Worm (Caenorhabditis elegans) whole organism, L2 larva: Measurements from ENCODE around the gene str-207.

Source experiments
- C34F6.9 ChIP-seq: fragments of 150-350 bp; optimal IDR thresholded peaks from 2 replicates; lab custom pipeline; 2014; ENCODE audit warnings: missing biosample characterization, missing genetic modification characterization
- R02D3.7 ChIP-seq: fragments of 150-350 bp; optimal IDR thresholded peaks from 2 replicates; lab custom pipeline; 2014; ENCODE audit warnings: missing biosample characterization, missing genetic modification characterization
- ZK546.5 ChIP-seq: sonication (generic microtip); optimal IDR thresholded peaks from 2 replicates; lab custom pipeline; 2017; ENCODE audit warnings: missing biosample characterization, missing genetic modification characterization
- aly-2 ChIP-seq: fragments of 150-350 bp; optimal IDR thresholded peaks from 2 replicates; lab custom pipeline; 2014; ENCODE audit warnings: missing biosample characterization, missing genetic modification characterization
- ama-1 ChIP-seq: fragments of 150-350 bp; optimal IDR thresholded peaks from 2 replicates; lab custom pipeline; 2018; ENCODE audit warnings: inconsistent platforms
- blmp-1 ChIP-seq: sonication (generic microtip); optimal IDR thresholded peaks from 2 replicates; lab custom pipeline; 2017; ENCODE audit warnings: missing genetic modification characterization, mild to moderate bottlenecking, missing compliant biosample characterization, antibody characterized with exemption, moderate library complexity; ENCODE audit not compliant: insufficient read depth
- ceh-82 ChIP-seq: fragments of 150-350 bp; optimal IDR thresholded peaks from 2 replicates; lab custom pipeline; 2014; ENCODE audit warnings: missing biosample characterization, missing genetic modification characterization
- crh-2 ChIP-seq: sonication (generic microtip); optimal IDR thresholded peaks from 2 replicates; lab custom pipeline; 2017; ENCODE audit warnings: missing biosample characterization, missing genetic modification characterization
- egl-27 ChIP-seq: sonication (generic microtip); optimal IDR thresholded peaks from 3 replicates; lab custom pipeline; 2017; ENCODE audit warnings: missing biosample characterization, missing genetic modification reagents, missing genetic modification characterization
- elt-1 ChIP-seq: fragments of 150-350 bp; optimal IDR thresholded peaks from 2 replicates; lab custom pipeline; 2014; ENCODE audit warnings: missing biosample characterization, missing genetic modification characterization
- elt-3 ChIP-seq: sonication (generic microtip); optimal IDR thresholded peaks from 2 replicates; lab custom pipeline; 2017; ENCODE audit warnings: missing biosample characterization, missing genetic modification characterization
- fos-1 ChIP-seq: fragments of 150-350 bp; optimal IDR thresholded peaks from 2 replicates; lab custom pipeline; 2014; ENCODE audit warnings: missing biosample characterization, missing genetic modification characterization
- gmeb-1 ChIP-seq: fragments of 150-350 bp; optimal IDR thresholded peaks from 2 replicates; lab custom pipeline; 2014; ENCODE audit warnings: missing biosample characterization, missing genetic modification characterization
- lin-11 ChIP-seq: fragments of 150-350 bp; sonication (generic microtip); optimal IDR thresholded peaks from 2 replicates; lab custom pipeline; 2014; ENCODE audit warnings: missing biosample characterization, missing genetic modification characterization, inconsistent platforms, mixed read lengths
- lin-39 ChIP-seq: fragments of 150-350 bp; optimal IDR thresholded peaks from 2 replicates; lab custom pipeline; 2014; ENCODE audit warnings: missing biosample characterization, missing genetic modification reagents, missing genetic modification characterization
- mab-5 ChIP-seq: fragments of 150-350 bp; optimal IDR thresholded peaks from 2 replicates; lab custom pipeline; 2014; ENCODE audit warnings: missing biosample characterization, missing genetic modification characterization
- mdl-1 ChIP-seq, 2 experiments: fragments of 150-350 bp in 1 of 2; sonication (generic microtip) in 1 of 2; optimal IDR thresholded peaks; 2 replicates each; lab custom pipeline; 2017; ENCODE audit warnings: missing biosample characterization in 2 of 2, missing genetic modification characterization in 2 of 2
- nhr-10 ChIP-seq: sonication (generic microtip); optimal IDR thresholded peaks from 2 replicates; lab custom pipeline; 2017; ENCODE audit warnings: missing biosample characterization, missing genetic modification characterization
- nhr-12 ChIP-seq: fragments of 150-350 bp; optimal IDR thresholded peaks from 2 replicates; lab custom pipeline; 2014; ENCODE audit warnings: missing biosample characterization, missing genetic modification characterization
- nhr-129 ChIP-seq: fragments of 150-350 bp; optimal IDR thresholded peaks from 2 replicates; lab custom pipeline; 2014; ENCODE audit warnings: missing biosample characterization, missing genetic modification characterization
- nhr-21 ChIP-seq: fragments of 150-350 bp; optimal IDR thresholded peaks from 2 replicates; lab custom pipeline; 2014; ENCODE audit warnings: missing biosample characterization, missing genetic modification characterization
- nhr-23 ChIP-seq: fragments of 150-350 bp; optimal IDR thresholded peaks from 2 replicates; lab custom pipeline; 2014; ENCODE audit warnings: missing biosample characterization, missing genetic modification reagents, missing genetic modification characterization
- nhr-237 ChIP-seq: fragments of 150-350 bp; optimal IDR thresholded peaks from 2 replicates; lab custom pipeline; 2014; ENCODE audit warnings: missing biosample characterization, missing genetic modification characterization
- nhr-25 ChIP-seq: fragments of 150-350 bp; sonication (generic microtip); optimal IDR thresholded peaks from 3 replicates; lab custom pipeline; 2014; ENCODE audit warnings: missing biosample characterization, missing genetic modification characterization
- nhr-6 ChIP-seq: fragments of 150-350 bp; optimal IDR thresholded peaks from 2 replicates; lab custom pipeline; 2014; ENCODE audit warnings: missing biosample characterization, missing genetic modification characterization
- nhr-77 ChIP-seq: fragments of 150-350 bp; optimal IDR thresholded peaks from 2 replicates; lab custom pipeline; 2014; ENCODE audit warnings: missing biosample characterization, missing genetic modification characterization
- peb-1 ChIP-seq: fragments of 150-350 bp; optimal IDR thresholded peaks from 2 replicates; lab custom pipeline; 2014; ENCODE audit warnings: missing biosample characterization, missing genetic modification characterization
- sem-4 ChIP-seq: fragments of 150-350 bp; optimal IDR thresholded peaks from 2 replicates; lab custom pipeline; 2014; ENCODE audit warnings: missing biosample characterization, missing genetic modification reagents, missing genetic modification characterization
- sma-3 ChIP-seq: sonication (generic microtip); optimal IDR thresholded peaks from 2 replicates; lab custom pipeline; 2016; ENCODE audit warnings: missing genetic modification reagents, missing genetic modification characterization, missing compliant biosample characterization
- sma-9 ChIP-seq, 2 experiments: fragments of 150-350 bp in 1 of 2; sonication (generic microtip) in 1 of 2; optimal IDR thresholded peaks; 2 replicates each; lab custom pipeline; 2014 to 2016; ENCODE audit warnings: missing genetic modification characterization in 2 of 2, mild to moderate bottlenecking in 1 of 2, missing biosample characterization in 1 of 2, missing compliant biosample characterization in 1 of 2, missing genetic modification reagents in 1 of 2, moderate library complexity in 1 of 2
- snpc-4 ChIP-seq: fragments of 150-350 bp; optimal IDR thresholded peaks from 2 replicates; lab custom pipeline; 2014; ENCODE audit warnings: missing biosample characterization, missing genetic modification characterization
- unc-39 ChIP-seq: fragments of 150-350 bp; optimal IDR thresholded peaks from 2 replicates; lab custom pipeline; 2014; ENCODE audit warnings: missing biosample characterization, missing genetic modification characterization
- unc-55 ChIP-seq: fragments of 150-350 bp; sonication (generic microtip); optimal IDR thresholded peaks from 3 replicates; lab custom pipeline; 2014; ENCODE audit warnings: missing biosample characterization, missing genetic modification reagents, missing genetic modification characterization
- zag-1 ChIP-seq: fragments of 150-350 bp; optimal IDR thresholded peaks from 2 replicates; lab custom pipeline; 2014; ENCODE audit warnings: missing biosample characterization, missing genetic modification characterization
- ztf-11 ChIP-seq: sonication (generic microtip); optimal IDR thresholded peaks from 2 replicates; lab custom pipeline; 2017; ENCODE audit warnings: missing biosample characterization, missing genetic modification characterization

str-207 gene

DNA sequence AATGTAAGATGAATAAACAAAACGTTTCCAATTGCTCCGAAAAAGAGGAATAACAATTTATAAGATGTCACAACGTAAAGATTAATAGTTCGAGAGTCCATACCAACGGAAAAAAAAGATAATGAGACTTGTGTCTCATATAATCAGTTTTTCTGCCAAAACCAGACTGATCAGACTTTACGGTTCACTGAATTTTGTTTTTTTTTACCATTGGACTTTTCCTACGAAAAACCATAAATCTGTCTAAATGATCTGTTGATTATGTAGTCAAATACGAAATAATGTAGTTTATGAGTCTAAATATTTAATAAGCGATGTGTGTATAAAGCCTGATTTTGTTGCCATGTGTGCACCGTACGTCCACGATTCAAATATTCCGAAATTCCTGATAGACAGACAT lies 27.5 kb downstream of the str-207 start, which contains the start of gene srsx-11:
Gene srsx-11 (minus strand): TSS at position 101 of the 400 bp plus-strand sequence.
- TF ChIP-seq ZK546.5 (no peak), snpc-4 (no peak), lin-39 (no peak), nhr-25 (tag; lab: Kevin White, UChicago) (no peak), nhr-129 (tag; lab: Kevin White, UChicago) (no peak), nhr-10 (tag; lab: Kevin White, UChicago) (no peak), nhr-21 (tag; lab: Kevin White, UChicago) (no peak), crh-2 (tag; lab: Kevin White, UChicago) (no peak), unc-39 (tag; lab: Kevin White, UChicago) (no peak), R02D3.7 (tag; lab: Kevin White, UChicago) (no peak), unc-55 (no peak), elt-3 (tag; lab: Kevin White, UChicago) (no peak)

DNA sequence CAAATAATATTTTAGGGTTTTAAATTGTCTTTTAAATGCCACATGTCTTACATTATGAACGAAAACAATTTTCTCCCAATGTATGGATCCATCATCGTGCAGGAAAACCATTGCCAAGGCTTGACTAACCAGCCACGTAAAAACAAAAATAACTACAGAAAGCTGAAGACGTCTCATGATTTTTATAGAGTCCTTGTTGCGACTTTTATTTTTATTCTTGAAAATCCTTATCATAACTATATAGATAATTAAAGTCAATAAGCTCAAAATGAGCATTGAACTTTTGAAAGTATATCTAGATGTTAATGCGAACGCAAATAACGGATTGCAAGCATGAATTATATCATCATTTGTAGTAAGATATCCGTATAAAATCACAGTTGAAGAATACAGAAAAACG lies 28.6 kb downstream of the str-207 start:
- TF ChIP-seq mdl-1 (tag; optimal IDR thresholded peaks at IDR 0.05; lab: Kevin White, UChicago) = no peak
- no peak for TF ChIP-seq sma-9 (GFP tag; optimal IDR thresholded peaks at IDR 0.05; lab: Kevin White, UChicago)
- TF ChIP-seq sma-9 (tag; optimal IDR thresholded peaks at IDR 0.05; lab: Kevin White, UChicago) = no peak
- no peak for TF ChIP-seq nhr-23
- no peak for TF ChIP-seq nhr-10 (tag; lab: Kevin White, UChicago)
- TF ChIP-seq peb-1 (tag; lab: Kevin White, UChicago) = no peak

DNA sequence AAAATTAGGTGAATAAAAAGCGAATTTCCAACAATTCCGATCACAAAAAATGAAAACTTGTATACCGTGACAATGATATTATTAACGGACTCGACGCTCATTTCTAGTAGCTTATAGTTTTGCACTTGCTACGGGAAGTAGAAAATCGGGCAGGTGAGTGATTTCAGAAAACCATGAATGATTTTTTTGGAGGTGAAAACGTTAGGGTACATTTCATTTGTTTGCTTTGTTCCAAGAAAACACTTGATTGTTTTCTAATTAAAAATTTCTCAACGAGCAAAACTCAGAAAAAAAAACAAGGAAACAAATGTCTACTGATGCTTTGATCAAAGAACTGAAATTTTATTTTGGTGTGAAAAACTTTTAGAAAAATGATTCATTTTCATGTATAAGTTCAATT lies 29.3 kb downstream of the str-207 start, which contains the start of gene srsx-12:
Gene srsx-12 (minus strand): TSS at position 101 of the 400 bp plus-strand sequence.
- TF ChIP-seq aly-2 (no peak), elt-3 (tag; lab: Kevin White, UChicago) (no peak), nhr-129 (tag; lab: Kevin White, UChicago) (no peak), R02D3.7 (tag; lab: Kevin White, UChicago) (no peak), unc-39 (tag; lab: Kevin White, UChicago) (no peak), elt-1 (tag; lab: Kevin White, UChicago) (no peak), peb-1 (tag; lab: Kevin White, UChicago) (no peak), ceh-82 (tag; lab: Kevin White, UChicago) (no peak), snpc-4 (no peak), mab-5 (tag; lab: Kevin White, UChicago) (no peak), gmeb-1 (tag; lab: Kevin White, UChicago) (no peak), nhr-6 (tag; lab: Kevin White, UChicago) (no peak), sem-4 (no peak), C34F6.9 (tag; lab: Kevin White, UChicago) (no peak), nhr-21 (tag; lab: Kevin White, UChicago) (no peak)
- TF ChIP-seq, all 48 proteins: peak for 0

DNA sequence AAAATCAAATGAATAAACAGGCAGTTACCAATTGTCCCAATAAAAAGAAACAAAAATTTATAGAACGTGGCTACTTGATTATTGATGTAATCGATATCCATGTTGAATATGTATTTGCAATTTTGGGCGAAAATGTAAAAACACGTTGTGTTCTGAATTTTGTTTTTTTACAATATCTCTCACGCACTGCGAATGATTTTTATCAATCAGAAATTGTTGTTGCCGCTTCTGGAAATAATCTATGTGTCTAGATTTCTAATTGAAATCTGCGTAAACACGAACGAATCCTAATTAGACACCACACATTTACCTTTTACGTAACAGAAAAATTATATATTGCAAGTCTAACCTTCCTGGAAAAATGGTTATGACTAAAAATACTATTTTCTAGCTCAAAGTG lies 31.6 kb downstream of the str-207 start, which contains the start of gene srsx-13:
Gene srsx-13 (minus strand): TSS at position 101 of the 400 bp plus-strand sequence.
- TF ChIP-seq lin-11 = no peak
- TF ChIP-seq nhr-237 (tag; lab: Kevin White, UChicago) = no peak
- no peak for TF ChIP-seq ztf-11 (tag; lab: Kevin White, UChicago)
- TF ChIP-seq nhr-10 (tag; lab: Kevin White, UChicago) = no peak
- no peak for TF ChIP-seq unc-39 (tag; lab: Kevin White, UChicago)
- TF ChIP-seq lin-39 = no peak
- TF ChIP-seq sma-3 = no peak
- TF ChIP-seq R02D3.7 (tag; lab: Kevin White, UChicago) = no peak
- TF ChIP-seq zag-1 (tag; lab: Kevin White, UChicago) = no peak
- no peak for TF ChIP-seq nhr-77
- no peak for TF ChIP-seq elt-3 (tag; lab: Kevin White, UChicago)
- no peak for TF ChIP-seq unc-55
- no peak for TF ChIP-seq crh-2 (tag; lab: Kevin White, UChicago)
- no peak for TF ChIP-seq nhr-21 (tag; lab: Kevin White, UChicago)
- TF ChIP-seq blmp-1 (tag; lab: Kevin White, UChicago) = no peak
- TF ChIP-seq, all 48 proteins: peak for 0

DNA sequence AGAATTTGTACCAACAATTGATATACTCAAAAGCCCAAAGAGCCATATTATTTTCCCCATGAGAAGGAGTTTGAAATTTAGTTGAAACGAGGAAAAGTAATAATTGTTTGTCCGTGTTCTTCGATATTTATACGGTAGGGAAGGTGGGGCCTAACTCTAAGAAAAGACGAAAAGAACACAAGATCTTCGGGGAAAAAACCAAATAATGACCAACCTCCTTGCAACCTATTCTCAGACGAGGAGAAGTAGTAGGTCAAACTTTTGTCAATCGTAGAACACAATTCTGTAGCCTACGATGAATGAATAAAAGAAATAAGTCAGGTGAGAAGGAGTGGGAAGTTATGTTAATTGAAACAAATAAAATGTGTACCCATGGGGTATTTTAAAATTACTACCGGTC lies 35.6 kb downstream of the str-207 start, which contains the start of gene ncx-8:
Gene ncx-8 (minus strand): TSS at position 101 of the 400 bp plus-strand sequence.
- TF ChIP-seq ama-1 = no peak
- no peak for TF ChIP-seq gmeb-1 (tag; lab: Kevin White, UChicago)
- no peak for TF ChIP-seq aly-2
- no peak for TF ChIP-seq egl-27 (tag; lab: Kevin White, UChicago)
- TF ChIP-seq nhr-129 (tag; lab: Kevin White, UChicago) = no peak
- no peak for TF ChIP-seq fos-1 (tag; lab: Kevin White, UChicago)
- TF ChIP-seq nhr-12 (tag; lab: Kevin White, UChicago) = no peak
- no peak for TF ChIP-seq snpc-4
- no peak for TF ChIP-seq sem-4
- TF ChIP-seq lin-39 = no peak
